Worm (Caenorhabditis elegans) whole organism, early embryonic: ENCODE measurements around the gene lgc-55.

Experiments
- ama-1 ChIP-seq: fragments of 150-350 bp; optimal IDR thresholded peaks from 2 replicates; lab custom pipeline; 2014
- flt-1 ChIP-seq: fragments of 200-800 bp; sonication (Bioruptor generic); IDR thresholded peaks from 2 replicates; pipeline ENCODE4 v1.3.6; 2022; ENCODE audit warnings: missing genetic modification characterization, missing compliant biosample characterization
- hmbx-1 ChIP-seq: sonication (generic microtip); optimal IDR thresholded peaks from 2 replicates; lab custom pipeline; 2016; ENCODE audit warnings: mild to moderate bottlenecking, missing genetic modification characterization, missing compliant biosample characterization
- hnd-1 ChIP-seq: sonication (generic microtip); optimal IDR thresholded peaks from 2 replicates; lab custom pipeline; 2016; ENCODE audit warnings: missing genetic modification characterization, missing compliant biosample characterization
- pes-1 ChIP-seq: fragments of 200-800 bp; sonication (Bioruptor generic); IDR thresholded peaks from 2 replicates; pipeline ENCODE4 v1.3.6; 2022; ENCODE audit warnings: missing genetic modification reagents, missing genetic modification characterization, missing compliant biosample characterization

- no peak for TF ChIP-seq flt-1 (GFP tag; lab: Robert Waterston, UW)
- no peak for TF ChIP-seq hmbx-1 (tag; lab: Kevin White, UChicago)
- no peak for TF ChIP-seq hnd-1 (tag; lab: Kevin White, UChicago)
- TF ChIP-seq pes-1 (GFP tag; lab: Robert Waterston, UW), result no peak
- no peak for TF ChIP-seq ama-1 (lab: Kevin White, UChicago)
These were observed 12.1 kb downstream of the lgc-55 start for ce11 chrV:20034912-20035311.
